Worm (Caenorhabditis elegans) whole organism, young adult: ENCODE data around the gene cpna-2.

Source experiments
- B0035.1 ChIP-seq: sonication (generic microtip); optimal IDR thresholded peaks from 2 replicates; lab custom pipeline; 2016; ENCODE audit warnings: missing genetic modification characterization, mild to moderate bottlenecking, missing compliant biosample characterization, missing genotype, missing genetic modification reagents
- C17E4.6 ChIP-seq: fragments of 200-800 bp; sonication (Bioruptor generic); IDR thresholded peaks from 2 replicates; pipeline ENCODE4 v1.3.6; 2022; ENCODE audit warnings: missing genetic modification reagents, missing genetic modification characterization, missing compliant biosample characterization
- F10E7.11 ChIP-seq: sonication (generic microtip); optimal IDR thresholded peaks from 2 replicates; lab custom pipeline; 2017; ENCODE audit warnings: mild to moderate bottlenecking, missing genetic modification characterization, moderate library complexity, missing compliant biosample characterization
- F23B12.7 ChIP-seq: sonication (generic microtip); optimal IDR thresholded peaks from 2 replicates; lab custom pipeline; 2017; ENCODE audit warnings: missing genetic modification characterization, mild to moderate bottlenecking, missing compliant biosample characterization, antibody characterized with exemption, moderate library complexity; ENCODE audit not compliant: insufficient read depth
- F37B4.10 ChIP-seq: fragments of 200-800 bp; sonication (Bioruptor generic); IDR thresholded peaks from 2 replicates; pipeline ENCODE4 v1.3.6; 2022; ENCODE audit warnings: missing genetic modification characterization, missing compliant biosample characterization
- F39B2.1 ChIP-seq: fragments of 200-800 bp; sonication (Bioruptor generic); IDR thresholded peaks from 2 replicates; pipeline ENCODE4 v1.3.6; 2022; ENCODE audit warnings: missing genetic modification reagents, missing genetic modification characterization, missing compliant biosample characterization
- F57C9.4 ChIP-seq: sonication (generic microtip); optimal IDR thresholded peaks from 2 replicates; lab custom pipeline; 2017; ENCODE audit warnings: mild to moderate bottlenecking, missing genetic modification characterization, missing compliant biosample characterization
- Y67H2A.10 ChIP-seq: fragments of 200-800 bp; sonication (Bioruptor generic); conservative IDR thresholded peaks from 2 replicates; pipeline ENCODE4 v1.3.6; 2022; ENCODE audit warnings: missing genetic modification reagents, missing genetic modification characterization, missing compliant biosample characterization
- athp-1 ChIP-seq: sonication (generic microtip); optimal IDR thresholded peaks from 2 replicates; lab custom pipeline; 2017; ENCODE audit warnings: mild to moderate bottlenecking, missing genetic modification characterization, missing compliant biosample characterization
- bed-1 ChIP-seq: fragments of 200-800 bp; sonication (Bioruptor generic); IDR thresholded peaks from 2 replicates; pipeline ENCODE4 v1.3.6; 2022; ENCODE audit warnings: missing genetic modification reagents, missing genetic modification characterization, missing compliant biosample characterization
- cebp-1 ChIP-seq, 2 experiments: fragments of 200-800 bp in 1 of 2; sonication (Bioruptor generic) in 1 of 2; sonication (generic microtip) in 1 of 2; IDR thresholded peaks in 1 of 2; optimal IDR thresholded peaks in 1 of 2; 2 replicates each; pipeline versions ENCODE4 v1.3.6 to Lab custom; 2017 to 2022; ENCODE audit warnings: missing compliant biosample characterization in 2 of 2, missing genetic modification characterization in 2 of 2, mild to moderate bottlenecking in 1 of 2, missing genetic modification reagents in 1 of 2, moderate library complexity in 1 of 2
- ceh-100 ChIP-seq: fragments of 200-800 bp; sonication (Bioruptor generic); IDR thresholded peaks from 2 replicates; pipeline ENCODE4 v1.3.6; 2022; ENCODE audit warnings: missing genetic modification reagents, missing genetic modification characterization, missing compliant biosample characterization
- ceh-40 ChIP-seq: fragments of 200-800 bp; sonication (Bioruptor generic); IDR thresholded peaks from 2 replicates; pipeline ENCODE4 v1.3.6; 2022; ENCODE audit warnings: missing genetic modification characterization, missing compliant biosample characterization
- dpff-1 ChIP-seq: sonication (generic microtip); optimal IDR thresholded peaks from 2 replicates; lab custom pipeline; 2017; ENCODE audit warnings: mild to moderate bottlenecking, missing genetic modification characterization, missing compliant biosample characterization
- dpl-1 ChIP-seq: fragments of 150-350 bp; optimal IDR thresholded peaks from 2 replicates; lab custom pipeline; 2014; ENCODE audit warnings: missing biosample characterization, missing genetic modification reagents, missing genetic modification characterization
- egl-18 ChIP-seq: fragments of 200-800 bp; sonication (Bioruptor generic); IDR thresholded peaks from 2 replicates; pipeline ENCODE4 v1.3.6; 2022; ENCODE audit warnings: missing genetic modification reagents, missing genetic modification characterization, missing compliant biosample characterization
- egl-44 ChIP-seq: fragments of 200-800 bp; sonication (Bioruptor generic); IDR thresholded peaks from 2 replicates; pipeline ENCODE4 v1.3.6; 2022; ENCODE audit warnings: missing genetic modification reagents, missing genetic modification characterization, missing compliant biosample characterization
- ekl-4 ChIP-seq: fragments of 200-800 bp; sonication (Bioruptor generic); IDR thresholded peaks from 2 replicates; pipeline ENCODE4 v1.3.6; 2022; ENCODE audit warnings: missing genetic modification reagents, missing genetic modification characterization, missing compliant biosample characterization
- ets-4 ChIP-seq: fragments of 200-800 bp; sonication (Bioruptor generic); optimal IDR thresholded peaks from 2 replicates; lab custom pipeline; 2018; ENCODE audit warnings: mild to moderate bottlenecking, missing genetic modification characterization, missing compliant biosample characterization
- hlh-26 ChIP-seq: fragments of 200-800 bp; sonication (Bioruptor generic); conservative IDR thresholded peaks from 2 replicates; pipeline ENCODE4 v1.3.6; 2022; ENCODE audit warnings: missing genetic modification reagents, missing genetic modification characterization, missing compliant biosample characterization
- hsf-1 ChIP-seq: fragments of 200-800 bp; sonication (Bioruptor generic); IDR thresholded peaks from 2 replicates; pipeline ENCODE4 v1.3.6; 2022; ENCODE audit warnings: missing genetic modification reagents, missing genetic modification characterization, missing compliant biosample characterization
- let-607 ChIP-seq, 2 experiments: fragments of 200-800 bp in 1 of 2; sonication (Bioruptor generic) in 1 of 2; sonication (generic microtip) in 1 of 2; optimal IDR thresholded peaks; 2 replicates each; lab custom pipeline; 2016 to 2018; ENCODE audit warnings: mild to moderate bottlenecking in 2 of 2, missing compliant biosample characterization in 2 of 2, missing genetic modification characterization in 2 of 2, moderate library complexity in 2 of 2, missing genotype in 1 of 2
- lin-26 ChIP-seq: fragments of 200-800 bp; sonication (Bioruptor generic); IDR thresholded peaks from 2 replicates; pipeline ENCODE4 v1.3.6; 2022; ENCODE audit warnings: missing genetic modification reagents, missing genetic modification characterization, missing compliant biosample characterization
- lin-35 ChIP-seq, 3 experiments: fragments of 150-350 bp in 2 of 3; sonication (generic microtip) in 1 of 3; optimal IDR thresholded peaks; 2 replicates each; lab custom pipeline; 2014 to 2018; ENCODE audit warnings: missing biosample characterization in 3 of 3, missing genetic modification characterization in 3 of 3, missing genetic modification reagents in 3 of 3
- madf-10 ChIP-seq: sonication (generic microtip); optimal IDR thresholded peaks from 2 replicates; lab custom pipeline; 2016; ENCODE audit warnings: mild to moderate bottlenecking, missing genetic modification characterization, missing compliant biosample characterization
- madf-6 ChIP-seq: fragments of 200-800 bp; sonication (Bioruptor generic); IDR thresholded peaks from 2 replicates; pipeline ENCODE4 v1.3.6; 2022; ENCODE audit warnings: missing genetic modification reagents, missing genetic modification characterization, missing compliant biosample characterization
- mel-28 ChIP-seq: sonication (generic microtip); optimal IDR thresholded peaks from 2 replicates; lab custom pipeline; 2016; ENCODE audit warnings: borderline replicate concordance, mild to moderate bottlenecking, missing genetic modification characterization, missing compliant biosample characterization
- nfya-1 ChIP-seq: sonication (generic microtip); optimal IDR thresholded peaks from 2 replicates; lab custom pipeline; 2017; ENCODE audit warnings: antibody characterized with exemption, missing compliant biosample characterization, missing genetic modification characterization, borderline replicate concordance; ENCODE audit not compliant: insufficient read depth
- nfyb-1 ChIP-seq: fragments of 200-800 bp; sonication (Bioruptor generic); IDR thresholded peaks from 2 replicates; pipeline ENCODE4 v1.3.6; 2022; ENCODE audit warnings: missing genetic modification reagents, missing genetic modification characterization, missing compliant biosample characterization
- nhr-120 ChIP-seq: fragments of 200-800 bp; sonication (Bioruptor generic); IDR thresholded peaks from 2 replicates; pipeline ENCODE4 v1.3.6; 2022; ENCODE audit warnings: missing genetic modification characterization, missing compliant biosample characterization
- nhr-27 ChIP-seq: fragments of 200-800 bp; sonication (Bioruptor generic); optimal IDR thresholded peaks from 2 replicates; lab custom pipeline; 2018; ENCODE audit warnings: mild to moderate bottlenecking, missing genetic modification characterization, moderate library complexity, missing compliant biosample characterization
- nhr-80 ChIP-seq: sonication (generic microtip); optimal IDR thresholded peaks from 2 replicates; lab custom pipeline; 2016; ENCODE audit warnings: missing genetic modification characterization, missing compliant biosample characterization
- pha-4 ChIP-seq: fragments of 150-350 bp; sonication (generic microtip); optimal IDR thresholded peaks from 2 replicates; lab custom pipeline; 2014; ENCODE audit warnings: missing biosample characterization, missing genetic modification reagents, missing genetic modification characterization
- rec-8 ChIP-seq, 2 experiments: sonication (generic microtip); optimal IDR thresholded peaks; 2 replicates each; lab custom pipeline; 2016; ENCODE audit warnings: mild to moderate bottlenecking in 2 of 2, missing genetic modification characterization in 2 of 2, missing genetic modification reagents in 2 of 2, missing genotype in 2 of 2, missing biosample characterization in 1 of 2, missing compliant biosample characterization in 1 of 2, moderate library complexity in 1 of 2
- sea-2 ChIP-seq: fragments of 200-800 bp; sonication (Bioruptor generic); IDR thresholded peaks from 2 replicates; pipeline ENCODE4 v1.3.6; 2022; ENCODE audit warnings: missing genetic modification characterization, missing compliant biosample characterization
- snpc-3.4 ChIP-seq: sonication (generic microtip); optimal IDR thresholded peaks from 2 replicates; lab custom pipeline; 2017; ENCODE audit warnings: missing genetic modification characterization, mild to moderate bottlenecking, missing compliant biosample characterization, antibody characterized with exemption, moderate library complexity, missing genotype, missing genetic modification reagents
- somi-1 ChIP-seq: fragments of 200-800 bp; sonication (Bioruptor generic); optimal IDR thresholded peaks from 2 replicates; lab custom pipeline; 2018; ENCODE audit warnings: mild to moderate bottlenecking, missing genetic modification characterization, missing compliant biosample characterization
- sptf-2 ChIP-seq: fragments of 200-800 bp; sonication (Bioruptor generic); optimal IDR thresholded peaks from 2 replicates; lab custom pipeline; 2018; ENCODE audit warnings: mild to moderate bottlenecking, missing genetic modification characterization, missing compliant biosample characterization
- tlf-1 ChIP-seq: fragments of 200-800 bp; sonication (Bioruptor generic); optimal IDR thresholded peaks from 2 replicates; lab custom pipeline; 2018; ENCODE audit warnings: mild to moderate bottlenecking, missing genetic modification characterization, missing compliant biosample characterization
- unc-130 ChIP-seq: sonication (generic microtip); optimal IDR thresholded peaks from 2 replicates; lab custom pipeline; 2016; ENCODE audit warnings: missing genetic modification reagents, missing genetic modification characterization, missing compliant biosample characterization
- ztf-26 ChIP-seq: sonication (generic microtip); optimal IDR thresholded peaks from 2 replicates; lab custom pipeline; 2017; ENCODE audit warnings: missing genetic modification characterization, missing compliant biosample characterization
- ztf-28 ChIP-seq: fragments of 200-800 bp; sonication (Bioruptor generic); IDR thresholded peaks from 2 replicates; pipeline ENCODE4 v1.3.6; 2022; ENCODE audit warnings: missing genetic modification reagents, missing genetic modification characterization, missing compliant biosample characterization

cpna-2 gene

DNA sequence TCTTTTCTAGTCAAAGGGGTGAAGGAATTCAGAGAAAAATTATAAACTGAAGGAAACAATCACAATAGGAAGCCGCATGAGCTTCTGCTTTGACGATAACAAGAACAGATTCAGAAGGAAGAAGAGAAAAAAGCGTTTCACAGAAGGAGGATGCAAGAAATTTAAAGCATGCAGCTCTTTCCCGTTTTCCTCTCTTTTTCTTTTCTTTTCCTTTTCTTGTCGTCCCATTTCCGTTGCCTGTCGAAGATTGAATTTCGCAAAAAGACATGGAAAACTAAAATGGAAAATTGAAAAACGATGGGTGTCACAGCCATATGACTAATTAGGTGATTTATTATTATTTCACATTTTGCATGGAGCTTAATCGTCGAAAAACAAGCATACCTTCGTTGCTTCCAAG is 8.6 kb upstream of the cpna-2 start:
- TF ChIP-seq tlf-1 (GFP tag; lab: Kevin White, UChicago) (no peak), snpc-3.4 (tag; lab: Kevin White, UChicago) (no peak), mel-28 (tag; lab: Kevin White, UChicago) (no peak), let-607 (tag; optimal IDR thresholded peaks at IDR 0.05; lab: Kevin White, UChicago) (no peak), pha-4 (no peak), sptf-2 (no peak), madf-6 (GFP tag; lab: Robert Waterston, UW) (no peak), hsf-1 (no peak), bed-1 (no peak), madf-10 (tag; lab: Kevin White, UChicago) (no peak), nhr-80 (tag; lab: Kevin White, UChicago) (no peak), ztf-26 (tag; lab: Kevin White, UChicago) (no peak), ztf-28 (GFP tag; lab: Robert Waterston, UW) (no peak), C17E4.6 (no peak), lin-35 (GFP tag; optimal IDR thresholded peaks at IDR 0.05; lab: Kevin White, UChicago) (no peak), lin-26 (GFP tag; lab: Robert Waterston, UW) (no peak), egl-44 (no peak), somi-1 (no peak), ceh-40 (no peak), F37B4.10 (GFP tag; lab: Robert Waterston, UW) (no peak)
- TF ChIP-seq, all 124 proteins: peak for 0

DNA sequence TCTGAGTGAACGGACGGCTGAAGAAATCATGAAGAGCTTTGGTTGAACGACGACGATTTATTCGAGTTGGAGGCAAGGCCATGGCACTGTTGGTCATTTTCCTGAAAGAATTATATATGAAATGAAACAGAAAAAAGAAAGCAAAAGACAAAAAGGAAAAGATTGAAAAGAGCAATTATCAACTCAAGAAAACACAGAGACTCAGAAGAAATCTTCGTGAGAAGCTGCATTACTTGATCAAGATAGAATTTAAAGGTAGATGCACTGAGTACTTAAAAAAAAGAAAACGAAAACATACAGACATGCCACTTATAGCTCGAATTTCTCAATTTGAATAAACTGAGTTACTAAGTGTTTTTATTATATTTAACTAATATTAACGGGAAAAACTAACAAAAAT is 6.2 kb upstream of the cpna-2 start, which contains the start of gene cpna-5:
Gene cpna-5, minus strand, starts transcription at position 101 of the 400 bp plus-strand sequence.
- no peak for TF ChIP-seq ets-4 (GFP tag; lab: Kevin White, UChicago)
- no peak for TF ChIP-seq nfya-1
- TF ChIP-seq dpff-1 (tag; lab: Kevin White, UChicago), result no peak
- TF ChIP-seq egl-18 (GFP tag; lab: Robert Waterston, UW), result no peak
- no peak for TF ChIP-seq ztf-28 (GFP tag; lab: Robert Waterston, UW)
- TF ChIP-seq F57C9.4, result no peak
- TF ChIP-seq F23B12.7, result no peak
- TF ChIP-seq unc-130 (GFP tag; lab: Kevin White, UChicago), result no peak
- no peak for TF ChIP-seq F10E7.11 (tag; lab: Kevin White, UChicago)
- no peak for TF ChIP-seq nhr-27 (tag; lab: Kevin White, UChicago)
- TF ChIP-seq ceh-40, result no peak
- no peak for TF ChIP-seq tlf-1 (GFP tag; lab: Kevin White, UChicago)
- no peak for TF ChIP-seq ekl-4 (GFP tag; lab: Robert Waterston, UW)
- TF ChIP-seq hlh-26 (GFP tag; lab: Robert Waterston, UW), result no peak
- TF ChIP-seq bed-1, result no peak
- no peak for TF ChIP-seq let-607 (tag; optimal IDR thresholded peaks at IDR 0.05; lab: Kevin White, UChicago)
- TF ChIP-seq rec-8 (tag; optimal IDR thresholded peaks at IDR 0.05; lab: Kevin White, UChicago), result no peak

DNA sequence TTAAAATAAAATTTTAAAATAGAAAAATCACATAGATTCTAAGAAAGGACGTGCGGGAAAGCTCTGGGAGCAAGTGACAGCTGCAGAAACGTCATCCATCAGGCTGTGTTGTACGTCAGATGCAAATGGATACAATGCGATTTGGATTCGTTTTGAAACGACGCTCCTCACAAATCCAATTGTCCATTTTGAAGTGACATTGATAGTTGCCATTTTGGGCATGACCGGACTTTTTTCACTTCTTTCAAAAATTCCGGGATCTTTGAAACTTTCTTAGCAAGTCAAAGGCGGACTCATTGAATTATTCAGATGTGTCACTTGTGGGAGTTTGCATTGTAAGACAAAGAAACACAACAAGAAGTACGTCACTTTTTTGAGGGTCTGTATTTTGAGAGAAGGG is 5.7 kb upstream of the cpna-2 start:
- TF ChIP-seq nhr-120 (GFP tag; lab: Robert Waterston, UW) (no peak), nfyb-1 (GFP tag; lab: Robert Waterston, UW) (no peak), F57C9.4 (no peak), B0035.1 (tag; lab: Kevin White, UChicago) (no peak), F39B2.1 (GFP tag; lab: Robert Waterston, UW) (no peak), tlf-1 (GFP tag; lab: Kevin White, UChicago) (no peak), dpl-1 (no peak), ceh-100 (GFP tag; lab: Robert Waterston, UW) (no peak), athp-1 (no peak), unc-130 (GFP tag; lab: Kevin White, UChicago) (no peak), cebp-1 (GFP tag; IDR thresholded peaks at IDR 0.05; lab: Robert Waterston, UW) (no peak), cebp-1 (tag; optimal IDR thresholded peaks at IDR 0.05; lab: Kevin White, UChicago) (no peak), lin-26 (GFP tag; lab: Robert Waterston, UW) (no peak), sea-2 (GFP tag; lab: Robert Waterston, UW) (no peak), Y67H2A.10 (GFP tag; lab: Robert Waterston, UW) (no peak), dpff-1 (tag; lab: Kevin White, UChicago) (no peak), F37B4.10 (GFP tag; lab: Robert Waterston, UW) (no peak), snpc-3.4 (tag; lab: Kevin White, UChicago) (no peak)
